Worm (Caenorhabditis elegans) whole organism, midembryonic: ENCODE data around the gene Y6E2A.7.

Experiments used
- T22C8.4 ChIP-seq: fragments of 200-800 bp; sonication (Bioruptor generic); IDR thresholded peaks from 2 replicates; pipeline ENCODE4 v1.3.6; 2022; ENCODE audit warnings: missing genetic modification characterization, missing compliant biosample characterization
- cog-1 ChIP-seq: sonication (generic microtip); optimal IDR thresholded peaks from 2 replicates; lab custom pipeline; 2016; ENCODE audit warnings: missing genetic modification characterization, missing compliant biosample characterization
- flt-1 ChIP-seq: fragments of 200-800 bp; sonication (Bioruptor generic); IDR thresholded peaks from 2 replicates; pipeline ENCODE4 v1.3.6; 2022; ENCODE audit warnings: missing genetic modification characterization, missing compliant biosample characterization
- klf-2 ChIP-seq: fragments of 200-800 bp; sonication (Bioruptor generic); conservative IDR thresholded peaks from 2 replicates; pipeline ENCODE4 v1.3.6; 2022; ENCODE audit warnings: missing genetic modification reagents, missing genetic modification characterization, missing compliant biosample characterization
- med-1 ChIP-seq: sonication (generic microtip); optimal IDR thresholded peaks from 2 replicates; lab custom pipeline; 2017; ENCODE audit warnings: missing genetic modification characterization, mild to moderate bottlenecking, missing compliant biosample characterization, antibody characterized with exemption, missing genetic modification reagents; ENCODE audit not compliant: insufficient read depth
- ref-1 ChIP-seq: fragments of 200-800 bp; sonication (Bioruptor generic); conservative IDR thresholded peaks from 2 replicates; pipeline ENCODE4 v1.3.6; 2022; ENCODE audit warnings: missing genetic modification reagents, missing genetic modification characterization, missing compliant biosample characterization
- tab-1 ChIP-seq: fragments of 200-800 bp; sonication (Bioruptor generic); IDR thresholded peaks from 2 replicates; pipeline ENCODE4 v1.3.6; 2022; ENCODE audit warnings: missing genetic modification characterization, missing compliant biosample characterization
- ztf-23 ChIP-seq: fragments of 200-800 bp; sonication (Bioruptor generic); IDR thresholded peaks from 2 replicates; pipeline ENCODE4 v1.3.6; 2022; ENCODE audit warnings: missing genetic modification reagents, missing genetic modification characterization, missing compliant biosample characterization
- ztf-29 ChIP-seq: fragments of 200-800 bp; sonication (Bioruptor generic); IDR thresholded peaks from 2 replicates; pipeline ENCODE4 v1.3.6; 2022; ENCODE audit warnings: missing genetic modification reagents, missing genetic modification characterization, missing compliant biosample characterization

Y6E2A.7 gene

DNA sequence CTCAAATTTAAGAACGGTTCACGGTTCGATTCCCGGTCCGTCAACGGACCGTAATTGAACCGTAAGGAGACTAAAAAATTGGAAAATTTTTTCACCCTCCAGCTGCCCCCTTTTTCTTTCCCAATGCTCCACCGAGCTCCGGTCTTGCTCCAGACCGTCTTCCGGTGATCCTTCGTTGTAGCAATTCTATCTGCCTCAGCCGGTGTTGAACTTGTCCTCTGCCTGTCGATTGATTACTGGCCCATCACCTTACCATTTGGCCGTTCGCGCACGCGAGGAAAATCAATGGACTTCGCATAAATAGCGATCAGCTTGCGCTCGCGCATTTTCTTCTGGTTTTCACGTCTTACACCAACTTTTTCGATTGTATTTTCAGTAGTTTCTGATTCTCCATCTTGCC, 47.7 kb downstream of the Y6E2A.7 start:
- TF ChIP-seq T22C8.4 (GFP tag; lab: Robert Waterston, UW), result peak; percentile 22; the same call in 1 of the 2 replicates
- 0 out of 2 replicates have a peak, but pooled peaks have one; percentile 11 for TF ChIP-seq ref-1 (GFP tag; lab: Robert Waterston, UW)
- 0 out of 2 replicates have a peak, but pooled peaks have one; percentile 57 for TF ChIP-seq ztf-23 (GFP tag; lab: Robert Waterston, UW)
- TF ChIP-seq flt-1 (GFP tag; lab: Robert Waterston, UW), result peak; percentile 39; the same call in 1 of the 2 replicates
- TF ChIP-seq tab-1 (GFP tag; lab: Robert Waterston, UW), result peak; percentile 75

- TF ChIP-seq klf-2, result no peak
- no peak for TF ChIP-seq ztf-29 (GFP tag; lab: Robert Waterston, UW)
- TF ChIP-seq flt-1 (GFP tag; lab: Robert Waterston, UW), result no peak
- no peak for TF ChIP-seq med-1 (GFP tag; lab: Kevin White, UChicago)
- TF ChIP-seq ref-1 (GFP tag; lab: Robert Waterston, UW), result no peak
- TF ChIP-seq ztf-23 (GFP tag; lab: Robert Waterston, UW), result no peak
- TF ChIP-seq T22C8.4 (GFP tag; lab: Robert Waterston, UW), result no peak
- TF ChIP-seq tab-1 (GFP tag; lab: Robert Waterston, UW), result no peak
- no peak for TF ChIP-seq cog-1 (tag; lab: Kevin White, UChicago)
Measured at ce11 chrV:15769072-15769471, 49.4 kb downstream of the Y6E2A.7 start, which contains the start of gene F57A10.4. Gene F57A10.4 (plus strand): TSS chrV:15769438.
